Worm (Caenorhabditis elegans): Measurements from ENCODE around the gene M03E7.2.
"Not testable (repeated sequence)": the region's sequence is repeated elsewhere in the genome, so short reads cannot be mapped to it uniquely, and the experiment has no call there.

ce11 chrV:5663317-5663716, 45.9 kb downstream of the M03E7.2 start, which contains the start of gene C14C11.1:
- not testable (repeated sequence) for TF ChIP-seq nhr-11 (tag; optimal IDR thresholded peaks at IDR 0.05); nhr-102 (tag; optimal IDR thresholded peaks at IDR 0.05); gei-8 (GFP tag; optimal IDR thresholded peaks at IDR 0.05); ces-1 (GFP tag; optimal IDR thresholded peaks at IDR 0.05); mxl-3 (GFP tag; optimal IDR thresholded peaks at IDR 0.05); nhr-76 (tag; optimal IDR thresholded peaks at IDR 0.05); php-3 (GFP tag; IDR thresholded peaks at IDR 0.05); ZK546.5 (tag; optimal IDR thresholded peaks at IDR 0.05); aha-1 (tag); fos-1 (tag; optimal IDR thresholded peaks at IDR 0.05); F49E8.2 (tag; optimal IDR thresholded peaks at IDR 0.05; ENCODE audit: borderline replicate concordance)

All from whole organism, L4 larva.